Fruit fly (Drosophila melanogaster): ENCODE measurements around the gene CG42307.

dm6 chr3L:7314133-7314532, 14.8 kb upstream of the CG42307 start:
- no peak for TF ChIP-seq fd96Ca (GFP tag; IDR thresholded peaks at IDR 0.05)
- TF ChIP-seq gl (tag; optimal IDR thresholded peaks at IDR 0.05), result no peak
- TF ChIP-seq rn (GFP tag; IDR thresholded peaks at IDR 0.05), result no peak
- no peak for TF ChIP-seq Ets98B (GFP tag; IDR thresholded peaks at IDR 0.05)
- TF ChIP-seq Pif1A (GFP tag; optimal IDR thresholded peaks at IDR 0.05), result no peak
- no peak for TF ChIP-seq CG17806 (tag; optimal IDR thresholded peaks at IDR 0.05)
- no peak for TF ChIP-seq CG4496 (GFP tag; IDR thresholded peaks at IDR 0.05)
- TF ChIP-seq CG9948 (tag; optimal IDR thresholded peaks at IDR 0.05), result no peak
- no peak for TF ChIP-seq D1 (tag; optimal IDR thresholded peaks at IDR 0.05)
- TF ChIP-seq CG12605 (GFP tag; IDR thresholded peaks at IDR 0.05), result no peak
- no peak for TF ChIP-seq CG10348 (GFP tag; IDR thresholded peaks at IDR 0.05)

Measured in whole organism, pupa.